Fruit fly (Drosophila melanogaster) whole organism, embryonic: ENCODE results near the gene CIA30.

Experiments
- Abd-B ChIP-seq: fragments of 200-800 bp; sonication (Bioruptor generic); optimal IDR thresholded peaks from 2 replicates; lab custom pipeline; 2018; ENCODE audit warnings: missing biosample characterization, mild to moderate bottlenecking, missing genetic modification characterization, moderate library complexity
- Bdp1 ChIP-seq: fragments of 200-800 bp; sonication (Bioruptor generic); optimal IDR thresholded peaks from 3 replicates; lab custom pipeline; 2016; ENCODE audit warnings: missing biosample characterization, missing genetic modification characterization
- CG10979 ChIP-seq: fragments of 200-800 bp; sonication (Bioruptor generic); optimal IDR thresholded peaks from 2 replicates; lab custom pipeline; 2018; ENCODE audit warnings: missing biosample characterization, mild to moderate bottlenecking, missing genetic modification characterization, moderate library complexity
- CG11456 ChIP-seq: fragments of 200-800 bp; sonication (Bioruptor generic); IDR thresholded peaks from 3 replicates; pipeline ENCODE4 v1.3.6; 2022; ENCODE audit warnings: missing biosample characterization, missing genetic modification characterization
- CG11560 ChIP-seq: fragments of 200-800 bp; sonication (Bioruptor generic); IDR thresholded peaks from 3 replicates; pipeline ENCODE4 v1.3.6; 2022; ENCODE audit warnings: missing biosample characterization, missing genetic modification characterization
- CG12104 ChIP-seq: fragments of 200-800 bp; sonication (Bioruptor generic); optimal IDR thresholded peaks from 3 replicates; lab custom pipeline; 2016; ENCODE audit warnings: missing biosample characterization, missing genetic modification characterization
- CG13123 ChIP-seq: fragments of 200-800 bp; sonication (Bioruptor generic); optimal IDR thresholded peaks from 2 replicates; lab custom pipeline; 2016; ENCODE audit warnings: missing biosample characterization, missing genetic modification characterization
- CG13287 ChIP-seq: fragments of 200-800 bp; sonication (Bioruptor generic); IDR thresholded peaks from 2 replicates; pipeline ENCODE4 v1.3.6; 2022; ENCODE audit warnings: missing biosample characterization, missing genetic modification characterization; ENCODE audit not compliant: partially characterized antibody
- CG14667 ChIP-seq: fragments of 200-800 bp; sonication (Bioruptor generic); IDR thresholded peaks from 2 replicates; pipeline ENCODE4 v1.3.6; 2022; ENCODE audit warnings: missing biosample characterization, missing genetic modification characterization
- CG14710 ChIP-seq: fragments of 200-800 bp; sonication (Bioruptor generic); optimal IDR thresholded peaks from 3 replicates; lab custom pipeline; 2019; ENCODE audit warnings: missing biosample characterization, mild to moderate bottlenecking, missing genetic modification characterization, moderate library complexity
- CG17568 ChIP-seq: fragments of 200-800 bp; sonication (Bioruptor generic); optimal IDR thresholded peaks from 2 replicates; lab custom pipeline; 2018; ENCODE audit warnings: missing biosample characterization, mild to moderate bottlenecking, missing genetic modification characterization, moderate library complexity
- CG30403 ChIP-seq: fragments of 200-800 bp; sonication (Bioruptor generic); optimal IDR thresholded peaks from 3 replicates; lab custom pipeline; 2016; ENCODE audit warnings: missing biosample characterization, missing genetic modification characterization
- CG32767 ChIP-seq: fragments of 200-800 bp; sonication (Bioruptor generic); IDR thresholded peaks from 2 replicates; pipeline ENCODE4 v1.3.6; 2022; ENCODE audit warnings: missing biosample characterization, missing genetic modification characterization
- CG42726 ChIP-seq: fragments of 200-800 bp; sonication (Bioruptor generic); IDR thresholded peaks from 2 replicates; pipeline ENCODE4 v1.3.6; 2022; ENCODE audit warnings: missing biosample characterization, missing genetic modification characterization; ENCODE audit not compliant: partially characterized antibody
- CG5245 ChIP-seq: fragments of 200-800 bp; sonication (Bioruptor generic); optimal IDR thresholded peaks from 3 replicates; lab custom pipeline; 2016; ENCODE audit warnings: missing biosample characterization, missing genetic modification characterization
- CG6654 ChIP-seq: fragments of 200-800 bp; sonication (Bioruptor generic); optimal IDR thresholded peaks from 2 replicates; lab custom pipeline; 2017; ENCODE audit warnings: missing biosample characterization, mild to moderate bottlenecking, missing genetic modification characterization
- CTCF ChIP-seq: fragments of 200-800 bp; sonication (Bioruptor generic); optimal IDR thresholded peaks from 2 replicates; lab custom pipeline; 2017; ENCODE audit warnings: missing biosample characterization, mild to moderate bottlenecking, missing genetic modification characterization, moderate library complexity
- D ChIP-seq, 2 experiments: fragments of 200-800 bp in 1 of 2; fragments of >200 bp in 1 of 2; sonication (Bioruptor generic) in 1 of 2; optimal IDR thresholded peaks; 2 replicates in 1 of 2; 3 replicates in 1 of 2; lab custom pipeline; 2017; ENCODE audit warnings: mild to moderate bottlenecking in 1 of 2, missing biosample characterization in 1 of 2, missing genetic modification characterization in 1 of 2, missing genetic modification reagents in 1 of 2
- D19A ChIP-seq: fragments of 200-800 bp; optimal IDR thresholded peaks from 3 replicates; lab custom pipeline; 2019; ENCODE audit warnings: missing biosample characterization, mild to moderate bottlenecking, missing genetic modification characterization, moderate library complexity
- Deaf1 ChIP-seq: fragments of 200-800 bp; optimal IDR thresholded peaks from 3 replicates; lab custom pipeline; 2019; ENCODE audit warnings: missing biosample characterization, mild to moderate bottlenecking, missing genetic modification characterization, moderate library complexity
- Dfd ChIP-seq, 2 experiments: fragments of >200 bp; optimal IDR thresholded peaks; 2 replicates each; lab custom pipeline; 2017; ENCODE audit warnings: missing biosample characterization in 2 of 2, missing genetic modification characterization in 2 of 2
- Dip3 ChIP-seq: fragments of 200-800 bp; sonication (Bioruptor generic); optimal IDR thresholded peaks from 3 replicates; lab custom pipeline; 2016; ENCODE audit warnings: missing biosample characterization, missing genetic modification characterization
- Drgx ChIP-seq: fragments of 200-800 bp; sonication (Bioruptor generic); IDR thresholded peaks from 2 replicates; pipeline ENCODE4 v1.3.6; 2022; ENCODE audit warnings: missing biosample characterization, missing genetic modification characterization
- HLH4C ChIP-seq: fragments of 200-800 bp; sonication (Bioruptor generic); IDR thresholded peaks from 3 replicates; pipeline ENCODE4 v1.3.6; 2022; ENCODE audit warnings: missing biosample characterization, missing genetic modification characterization; ENCODE audit not compliant: partially characterized antibody
- Hand ChIP-seq: fragments of 200-800 bp; sonication (Bioruptor generic); optimal IDR thresholded peaks from 2 replicates; lab custom pipeline; 2017; ENCODE audit warnings: mild to moderate bottlenecking, missing biosample characterization, missing genetic modification reagents, missing genetic modification characterization
- MBD-R2 ChIP-seq: fragments of 200-800 bp; sonication (Bioruptor generic); IDR thresholded peaks from 2 replicates; pipeline ENCODE4 v1.3.6; 2022; ENCODE audit warnings: missing biosample characterization, missing genetic modification characterization
- MESR4 ChIP-seq: fragments of 200-800 bp; sonication (Bioruptor generic); optimal IDR thresholded peaks from 2 replicates; lab custom pipeline; 2018; ENCODE audit warnings: missing biosample characterization, mild to moderate bottlenecking, missing genetic modification characterization, moderate library complexity
- NC2β ChIP-seq: fragments of 200-800 bp; sonication (Bioruptor generic); optimal IDR thresholded peaks from 2 replicates; lab custom pipeline; 2016; ENCODE audit warnings: missing biosample characterization, missing genetic modification characterization
- Oli ChIP-seq: fragments of 200-800 bp; sonication (Bioruptor generic); optimal IDR thresholded peaks from 2 replicates; lab custom pipeline; 2018; ENCODE audit warnings: missing biosample characterization, mild to moderate bottlenecking, missing genetic modification characterization, moderate library complexity
- Trl ChIP-seq, 3 experiments: fragments of >200 bp in 2 of 3; fragments of 200-800 bp in 1 of 3; sonication (Bioruptor generic) in 1 of 3; optimal IDR thresholded peaks; 2 replicates in 1 of 3; 3 replicates in 2 of 3; lab custom pipeline; 2016 to 2017; ENCODE audit warnings: missing biosample characterization in 1 of 3, missing genetic modification characterization in 1 of 3
- Vsx1 ChIP-seq: fragments of 200-800 bp; sonication (Bioruptor generic); optimal IDR thresholded peaks from 2 replicates; lab custom pipeline; 2017; ENCODE audit warnings: missing biosample characterization, mild to moderate bottlenecking, missing genetic modification characterization, missing genetic modification reagents
- YL-1 ChIP-seq: fragments of 200-800 bp; sonication (Bioruptor generic); optimal IDR thresholded peaks from 3 replicates; lab custom pipeline; 2017; ENCODE audit warnings: missing biosample characterization, mild to moderate bottlenecking, missing genetic modification characterization
- ab ChIP-seq: fragments of 200-800 bp; sonication (Bioruptor generic); optimal IDR thresholded peaks from 2 replicates; lab custom pipeline; 2016; ENCODE audit warnings: missing biosample characterization, missing genetic modification characterization
- ap ChIP-seq: fragments of 200-800 bp; sonication (Bioruptor generic); IDR thresholded peaks from 2 replicates; pipeline ENCODE4 v1.3.6; 2022; ENCODE audit warnings: missing biosample characterization, missing genetic modification characterization
- bigmax ChIP-seq: fragments of 200-800 bp; sonication (Bioruptor generic); optimal IDR thresholded peaks from 2 replicates; lab custom pipeline; 2018; ENCODE audit warnings: missing biosample characterization, mild to moderate bottlenecking, missing genetic modification characterization
- bsh ChIP-seq, 2 experiments: fragments of 200-800 bp; sonication (Bioruptor generic); optimal IDR thresholded peaks; 2 replicates each; lab custom pipeline; 2017 to 2018; ENCODE audit warnings: mild to moderate bottlenecking in 2 of 2, missing biosample characterization in 2 of 2, missing genetic modification characterization in 2 of 2, moderate library complexity in 1 of 2
- chif ChIP-seq, 2 experiments: fragments of 200-800 bp; sonication (Bioruptor generic); optimal IDR thresholded peaks; 3 replicates each; lab custom pipeline; 2016; ENCODE audit warnings: missing biosample characterization in 2 of 2, missing genetic modification characterization in 2 of 2
- eve ChIP-seq, 2 experiments: fragments of >200 bp; optimal IDR thresholded peaks; 2 replicates each; lab custom pipeline; 2017; ENCODE audit warnings: missing biosample characterization in 2 of 2, missing genetic modification characterization in 2 of 2
- ftz-f1 ChIP-seq: fragments of 200-800 bp; sonication (Bioruptor generic); optimal IDR thresholded peaks from 2 replicates; lab custom pipeline; 2016; ENCODE audit warnings: missing biosample characterization, missing genetic modification characterization
- ham ChIP-seq: fragments of 200-800 bp; sonication (Bioruptor generic); IDR thresholded peaks from 2 replicates; pipeline ENCODE4 v1.3.6; 2022; ENCODE audit warnings: missing biosample characterization, missing genetic modification characterization
- ken ChIP-seq: fragments of 200-800 bp; sonication (Bioruptor generic); IDR thresholded peaks from 3 replicates; pipeline ENCODE4 v1.3.6; 2022; ENCODE audit warnings: missing biosample characterization, missing genetic modification characterization
- lbe ChIP-seq: fragments of 200-800 bp; sonication (Bioruptor generic); optimal IDR thresholded peaks from 2 replicates; lab custom pipeline; 2016; ENCODE audit warnings: missing biosample characterization, mild to moderate bottlenecking, missing genetic modification characterization
- oc ChIP-seq: fragments of 200-800 bp; sonication (Bioruptor generic); optimal IDR thresholded peaks from 2 replicates; lab custom pipeline; 2018; ENCODE audit warnings: missing biosample characterization, mild to moderate bottlenecking, missing genetic modification characterization, moderate library complexity
- phol ChIP-seq: fragments of 200-800 bp; sonication (Bioruptor generic); optimal IDR thresholded peaks from 3 replicates; lab custom pipeline; 2018; ENCODE audit warnings: missing biosample characterization, mild to moderate bottlenecking, missing genetic modification characterization, moderate library complexity
- pum ChIP-seq: fragments of 200-800 bp; sonication (Bioruptor generic); optimal IDR thresholded peaks from 2 replicates; lab custom pipeline; 2016; ENCODE audit warnings: missing biosample characterization, missing genetic modification characterization
- sna ChIP-seq: fragments of 200-800 bp; sonication (Bioruptor generic); IDR thresholded peaks from 2 replicates; pipeline ENCODE4 v1.3.6; 2022; ENCODE audit warnings: missing biosample characterization, missing genetic modification characterization; ENCODE audit not compliant: partially characterized antibody
- sr ChIP-seq: fragments of 200-800 bp; sonication (Bioruptor generic); IDR thresholded peaks from 3 replicates; pipeline ENCODE4 v1.3.6; 2022; ENCODE audit warnings: missing biosample characterization, missing genetic modification characterization
- sug ChIP-seq: fragments of 200-800 bp; optimal IDR thresholded peaks from 2 replicates; lab custom pipeline; 2019; ENCODE audit warnings: missing biosample characterization, mild to moderate bottlenecking, missing genetic modification characterization, moderate library complexity
- tll ChIP-seq, 2 experiments: fragments of 200-800 bp in 1 of 2; fragments of >200 bp in 1 of 2; sonication (Bioruptor generic) in 1 of 2; optimal IDR thresholded peaks; 2 replicates each; lab custom pipeline; 2017 to 2019; ENCODE audit warnings: missing biosample characterization in 2 of 2, missing genetic modification characterization in 2 of 2, mild to moderate bottlenecking in 1 of 2, moderate library complexity in 1 of 2
- unpg ChIP-seq: fragments of 200-800 bp; sonication (Bioruptor generic); optimal IDR thresholded peaks from 3 replicates; lab custom pipeline; 2018; ENCODE audit warnings: missing biosample characterization, mild to moderate bottlenecking, missing genetic modification characterization, moderate library complexity

Gene CIA30

DNA sequence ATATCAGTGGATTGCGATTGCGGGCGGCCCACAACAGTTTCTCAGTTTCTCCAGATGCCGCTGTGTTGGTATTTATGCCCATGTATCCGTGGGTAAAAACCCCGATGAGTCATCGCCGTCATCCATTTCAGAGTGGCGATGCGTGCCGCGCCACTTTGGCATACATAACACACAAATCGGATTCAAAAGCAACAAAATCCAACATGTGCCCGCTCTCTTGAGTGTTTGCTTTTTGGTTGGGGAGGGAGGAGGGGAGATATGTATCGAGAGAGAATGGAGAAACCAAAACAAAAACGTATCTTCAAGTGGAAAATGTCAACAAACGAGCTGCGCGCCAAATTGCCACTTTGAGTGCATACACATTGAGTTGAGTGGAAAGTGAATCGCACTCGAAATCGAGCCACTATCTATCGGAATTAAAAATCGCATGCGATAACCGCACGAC is 34.9 kb downstream of the CIA30 start (continued):
- TF ChIP-seq Drgx (GFP tag; lab: Robert Waterston, UW) = no peak
- no peak for TF ChIP-seq unpg (GFP tag; lab: Kevin White, UChicago)
- peak; percentile 17 for TF ChIP-seq D19A (tag; lab: Kevin White, UChicago)
- no peak for TF ChIP-seq CG11456
- TF ChIP-seq CG13287 = peak; percentile 68
- no peak for TF ChIP-seq Dfd (GFP tag; optimal IDR thresholded peaks at IDR 0.05; lab: Kevin White, UChicago)
- no peak for TF ChIP-seq pum (GFP tag; lab: Kevin White, UChicago)
- no peak for TF ChIP-seq Dip3 (GFP tag; lab: Kevin White, UChicago)
- no peak for TF ChIP-seq Bdp1 (GFP tag; lab: Kevin White, UChicago)
- no peak for TF ChIP-seq CG5245 (GFP tag; lab: Kevin White, UChicago)
- TF ChIP-seq CG17568 (GFP tag; lab: Kevin White, UChicago) = peak; percentile 38
- TF ChIP-seq HLH4C = peak; percentile 33; the same call in 1 of the 3 replicates
- no peak for TF ChIP-seq NC2β
- TF ChIP-seq bsh (GFP tag; optimal IDR thresholded peaks at IDR 0.05; lab: Kevin White, UChicago) = no peak
- TF ChIP-seq Trl (optimal IDR thresholded peaks at IDR 0.05; lab: Kevin White, UChicago) = peak in 1 of 2 experiments; percentile 96
- no peak for TF ChIP-seq Trl (GFP tag; optimal IDR thresholded peaks at IDR 0.05; lab: Kevin White, UChicago)
- no peak for TF ChIP-seq Oli
- TF ChIP-seq sna (GFP tag; lab: Robert Waterston, UW) = peak; percentile 69; the same call in 1 of the 2 replicates
- TF ChIP-seq ab = no peak
- no peak for TF ChIP-seq chif (GFP tag; optimal IDR thresholded peaks at IDR 0.05; lab: Kevin White, UChicago)
- no peak for TF ChIP-seq CG10979 (tag; lab: Kevin White, UChicago)
- peak; percentile 65 for TF ChIP-seq Hand
- TF ChIP-seq ftz-f1 (GFP tag; lab: Kevin White, UChicago) = no peak
- no peak for TF ChIP-seq YL-1 (GFP tag; lab: Kevin White, UChicago)
- no peak for TF ChIP-seq CG6654 (GFP tag; lab: Kevin White, UChicago)
- peak; percentile 31; the same call in 1 of the 2 replicates for TF ChIP-seq CG32767 (GFP tag; lab: Robert Waterston, UW)
- TF ChIP-seq CG11560 = no peak
- TF ChIP-seq sug (tag; lab: Kevin White, UChicago) = no peak
- TF ChIP-seq Vsx1 (GFP tag; lab: Kevin White, UChicago) = no peak
- TF ChIP-seq oc (tag; lab: Kevin White, UChicago) = peak; percentile 70
- no peak for TF ChIP-seq phol
- no peak for TF ChIP-seq CG14667
- TF ChIP-seq Abd-B (GFP tag; lab: Kevin White, UChicago) = no peak
- no peak for TF ChIP-seq MBD-R2 (GFP tag; lab: Robert Waterston, UW)
- TF ChIP-seq CG12104 = no peak
- no peak for TF ChIP-seq CTCF (GFP tag; lab: Kevin White, UChicago)
- peak; percentile 59 for TF ChIP-seq Deaf1 (tag; lab: Kevin White, UChicago)
- no peak for TF ChIP-seq bigmax (GFP tag; lab: Kevin White, UChicago)
- no peak for TF ChIP-seq ap (GFP tag; lab: Robert Waterston, UW)
- no peak for TF ChIP-seq tll (GFP tag; optimal IDR thresholded peaks at IDR 0.05; lab: Kevin White, UChicago)
- TF ChIP-seq CG30403 (GFP tag; lab: Kevin White, UChicago) = no peak
- TF ChIP-seq eve (GFP tag; optimal IDR thresholded peaks at IDR 0.05; lab: Kevin White, UChicago) = no peak
- TF ChIP-seq ham (GFP tag; lab: Robert Waterston, UW) = no peak
- no peak for TF ChIP-seq CG14710
- no peak for TF ChIP-seq MESR4 (GFP tag; lab: Kevin White, UChicago)
- peak; percentile 23; the same call in 1 of the 3 replicates for TF ChIP-seq ken (GFP tag; lab: Robert Waterston, UW)
- TF ChIP-seq D (optimal IDR thresholded peaks at IDR 0.05; lab: Kevin White, UChicago) = no peak
- no peak for TF ChIP-seq D (GFP tag; optimal IDR thresholded peaks at IDR 0.05; lab: Kevin White, UChicago)
- TF ChIP-seq lbe = peak; percentile 15
- no peak for TF ChIP-seq sr
- no peak for TF ChIP-seq CG13123 (GFP tag; lab: Kevin White, UChicago)
- TF ChIP-seq CG42726 (GFP tag; lab: Robert Waterston, UW) = no peak
